Fruit fly (Drosophila melanogaster): ENCODE results near the gene Hsp83.
A peak's percentile ranks its signal among the peaks of the same experiment; 100 is the strongest.

- TF ChIP-seq psq (GFP tag; optimal IDR thresholded peaks at IDR 0.05) = peak; percentile 95
- no peak for TF ChIP-seq usp (GFP tag; optimal IDR thresholded peaks at IDR 0.05)
- peak; percentile 88 for TF ChIP-seq ey (GFP tag; optimal IDR thresholded peaks at IDR 0.05)
- TF ChIP-seq fru (GFP tag; optimal IDR thresholded peaks at IDR 0.05) = peak; percentile 93
- no peak for TF ChIP-seq pan (optimal IDR thresholded peaks at IDR 0.05)
Measured at dm6 chr3L:3194059-3194458, 1.3 kb downstream of the Hsp83 start.
